Worm (Caenorhabditis elegans): ENCODE results near the gene clec-145.

clec-145 gene

DNA sequence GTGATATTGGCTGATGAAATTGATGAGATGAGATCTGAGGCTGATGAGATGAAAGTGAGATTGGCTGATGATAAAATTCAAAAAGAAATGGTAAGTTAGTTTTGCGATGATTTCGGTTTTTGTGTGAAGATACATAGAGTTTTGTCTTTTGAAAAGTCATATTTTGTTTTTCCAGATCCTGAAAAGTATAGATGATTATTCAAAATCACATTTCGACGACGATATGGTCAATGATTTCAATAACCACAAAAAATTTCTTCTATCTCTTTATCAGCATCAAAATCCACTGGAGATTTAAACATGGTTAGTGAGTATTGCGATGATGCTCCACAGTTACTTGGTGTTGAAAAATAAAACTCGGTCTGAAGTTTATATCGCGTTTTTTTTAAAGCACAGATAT, 10.5 kb upstream of the clec-145 start, which contains the start of gene csp-1:
Gene csp-1, plus strand, starts transcription at position 301 of the 400 bp plus-strand sequence.
- TF ChIP-seq nhr-237 (tag; optimal IDR thresholded peaks at IDR 0.05) (no peak), hmg-11 (tag; optimal IDR thresholded peaks at IDR 0.05) (no peak), nhr-12 (tag; optimal IDR thresholded peaks at IDR 0.05) (no peak), snpc-4 (tag; optimal IDR thresholded peaks at IDR 0.05) (no peak), ama-1 (optimal IDR thresholded peaks at IDR 0.05) (no peak), aly-2 (tag; optimal IDR thresholded peaks at IDR 0.05) (no peak), lin-39 (tag; optimal IDR thresholded peaks at IDR 0.05) (no peak), nhr-23 (tag; optimal IDR thresholded peaks at IDR 0.05) (no peak), nfya-1 (tag; optimal IDR thresholded peaks at IDR 0.05; ENCODE audit: insufficient read depth) (no peak), R02D3.7 (tag; optimal IDR thresholded peaks at IDR 0.05) (no peak), jun-1 (tag; optimal IDR thresholded peaks at IDR 0.05) (no peak), nhr-28 (tag; optimal IDR thresholded peaks at IDR 0.05) (no peak), tbx-2 (tag; optimal IDR thresholded peaks at IDR 0.05) (no peak), lsy-12 (tag; optimal IDR thresholded peaks at IDR 0.05) (no peak), daf-12 (tag; optimal IDR thresholded peaks at IDR 0.05) (no peak), ztf-11 (tag; optimal IDR thresholded peaks at IDR 0.05) (no peak), pqm-1 (tag; optimal IDR thresholded peaks at IDR 0.05) (no peak)

DNA sequence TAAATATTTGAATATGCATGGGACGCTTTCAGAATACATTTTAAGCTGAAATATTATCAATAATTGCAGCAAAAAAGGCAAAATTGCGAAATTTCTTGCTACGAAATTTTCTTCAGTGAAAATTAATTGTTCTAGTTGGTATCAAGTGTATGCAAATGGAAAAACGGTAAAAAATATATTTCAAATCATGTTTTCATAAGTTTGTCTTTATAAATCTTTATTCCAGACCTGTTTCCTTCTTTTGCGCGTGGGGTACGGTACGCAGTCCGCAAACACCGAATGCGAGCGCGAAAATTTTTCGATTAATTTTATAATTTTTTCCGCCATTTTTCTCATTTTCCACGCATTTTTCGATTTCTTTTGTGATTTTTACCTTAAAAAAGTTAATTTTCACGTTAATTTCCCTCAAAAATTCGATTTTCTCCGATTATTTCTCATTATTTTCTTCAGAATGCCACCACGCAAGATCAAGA, 6.2 kb upstream of the clec-145 start, which contains the start of the genes fbxc-23 and csc-1:
Gene fbxc-23, minus strand, starts transcription at position 51 of the 473 bp plus-strand sequence.
Gene csc-1, plus strand, starts transcription at position 451 of the 473 bp plus-strand sequence.
- no peak for TF ChIP-seq ama-1 (optimal IDR thresholded peaks at IDR 0.05)
- no peak for TF ChIP-seq mdl-1 (tag; optimal IDR thresholded peaks at IDR 0.05)
- no peak for TF ChIP-seq daf-12 (tag; optimal IDR thresholded peaks at IDR 0.05)
- no peak for TF ChIP-seq ceh-82 (tag; optimal IDR thresholded peaks at IDR 0.05)
- TF ChIP-seq ceh-9 (tag; optimal IDR thresholded peaks at IDR 0.05) = no peak
- no peak for TF ChIP-seq pqm-1 (tag; optimal IDR thresholded peaks at IDR 0.05)
- TF ChIP-seq pha-4 (tag; optimal IDR thresholded peaks at IDR 0.05) = peak; percentile 64
- TF ChIP-seq nfya-1 (tag; optimal IDR thresholded peaks at IDR 0.05; ENCODE audit: insufficient read depth) = peak; percentile 83
- TF ChIP-seq elt-2 (tag; optimal IDR thresholded peaks at IDR 0.05) = peak; percentile 11
- TF ChIP-seq nhr-11 (tag; optimal IDR thresholded peaks at IDR 0.05) = no peak
- TF ChIP-seq egl-27 (tag; optimal IDR thresholded peaks at IDR 0.05) = no peak
- no peak for TF ChIP-seq fkh-2 (tag; optimal IDR thresholded peaks at IDR 0.05)
- TF ChIP-seq nhr-28 (tag; optimal IDR thresholded peaks at IDR 0.05) = no peak
- no peak for TF ChIP-seq ceh-16 (tag; optimal IDR thresholded peaks at IDR 0.05)
- peak; percentile 58 for TF ChIP-seq snpc-4 (tag; optimal IDR thresholded peaks at IDR 0.05)
- no peak for TF ChIP-seq unc-62 (GFP tag; optimal IDR thresholded peaks at IDR 0.05)
- TF ChIP-seq hmg-11 (tag; optimal IDR thresholded peaks at IDR 0.05) = no peak
- TF ChIP-seq nhr-23 (tag; optimal IDR thresholded peaks at IDR 0.05) = peak; percentile 69
- peak; percentile 22 for TF ChIP-seq nhr-25 (tag; optimal IDR thresholded peaks at IDR 0.05)
- no peak for TF ChIP-seq nhr-43 (tag; optimal IDR thresholded peaks at IDR 0.05; ENCODE audit: poor library complexity, severe bottlenecking)
- no peak for TF ChIP-seq lsy-12 (tag; optimal IDR thresholded peaks at IDR 0.05)
- TF ChIP-seq elt-3 (tag; optimal IDR thresholded peaks at IDR 0.05) = no peak
- TF ChIP-seq fkh-10 (GFP tag; optimal IDR thresholded peaks at IDR 0.05) = no peak
- no peak for TF ChIP-seq tbx-2 (tag; optimal IDR thresholded peaks at IDR 0.05)
- TF ChIP-seq lin-15B (tag; optimal IDR thresholded peaks at IDR 0.05) = peak; percentile 61
- TF ChIP-seq jun-1 (tag; optimal IDR thresholded peaks at IDR 0.05) = no peak
- TF ChIP-seq eor-1 (tag; optimal IDR thresholded peaks at IDR 0.05) = no peak
- TF ChIP-seq ztf-11 (tag; optimal IDR thresholded peaks at IDR 0.05) = no peak
- TF ChIP-seq nhr-12 (tag; optimal IDR thresholded peaks at IDR 0.05) = no peak
- TF ChIP-seq lin-39 (tag; optimal IDR thresholded peaks at IDR 0.05) = peak; percentile 32

DNA sequence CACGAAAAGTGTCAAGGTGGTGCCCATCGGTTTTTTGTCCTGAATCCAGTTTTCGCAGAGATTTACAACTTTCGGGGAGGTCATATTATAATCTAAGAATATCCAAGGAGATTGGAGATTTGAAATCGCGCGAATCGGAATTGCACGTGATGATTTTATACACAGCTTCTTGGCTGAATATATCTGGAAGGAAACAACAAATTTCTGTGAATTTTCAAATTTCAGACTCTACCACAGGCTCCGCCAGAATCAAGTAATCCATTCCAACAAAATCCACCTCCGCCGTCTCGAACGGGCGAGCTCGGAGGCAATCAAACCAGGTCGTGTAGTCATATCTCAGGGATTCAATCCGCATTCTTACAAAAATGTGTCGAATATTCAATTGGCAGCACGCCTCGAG, 4.9 kb upstream of the clec-145 start:
- TF ChIP-seq nhr-67 (tag; optimal IDR thresholded peaks at IDR 0.05) (no peak), elt-1 (tag; optimal IDR thresholded peaks at IDR 0.05) (no peak), nhr-12 (tag; optimal IDR thresholded peaks at IDR 0.05) (no peak)

DNA sequence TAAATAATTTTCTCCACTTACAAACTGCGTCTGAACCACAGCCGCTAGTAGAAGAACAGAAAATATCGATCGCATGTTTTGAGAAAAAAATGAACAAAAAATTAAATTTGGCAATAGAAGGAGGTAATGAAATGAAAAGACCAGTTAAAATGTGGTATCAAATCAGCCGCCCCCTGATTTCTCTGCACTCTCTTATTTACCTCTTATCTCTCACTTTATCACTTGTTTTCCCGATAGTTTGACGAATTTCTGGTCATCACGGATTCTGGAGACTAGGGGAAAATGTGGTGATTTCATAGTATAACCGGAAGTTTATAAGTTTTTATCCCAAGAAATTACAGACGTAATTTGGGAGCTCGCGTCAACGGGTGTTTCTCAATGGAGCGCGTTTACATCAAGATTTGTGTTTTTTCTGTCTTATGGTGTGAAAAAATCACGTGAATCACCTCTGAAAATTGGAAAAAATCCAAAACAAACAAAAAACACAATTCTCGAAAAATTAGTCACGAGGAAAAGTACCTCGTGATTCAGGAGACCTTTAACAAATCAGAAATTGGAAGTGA, 3.4 kb upstream of the clec-145 start, which contains the start of gene clec-146:
Gene clec-146, minus strand, starts transcription at position 116 of the 563 bp plus-strand sequence.
- TF ChIP-seq nfya-1 (tag; optimal IDR thresholded peaks at IDR 0.05; ENCODE audit: insufficient read depth) (no peak), nhr-77 (tag; optimal IDR thresholded peaks at IDR 0.05) (no peak), daf-12 (tag; optimal IDR thresholded peaks at IDR 0.05) (no peak), ztf-11 (tag; optimal IDR thresholded peaks at IDR 0.05) (no peak), lin-39 (tag; optimal IDR thresholded peaks at IDR 0.05) (no peak), elt-3 (tag; optimal IDR thresholded peaks at IDR 0.05) (no peak), skn-1 (tag; optimal IDR thresholded peaks at IDR 0.05) (no peak), snpc-4 (tag; optimal IDR thresholded peaks at IDR 0.05) (no peak), aly-2 (tag; optimal IDR thresholded peaks at IDR 0.05) (no peak), pha-4 (tag; optimal IDR thresholded peaks at IDR 0.05) (no peak), pqm-1 (tag; optimal IDR thresholded peaks at IDR 0.05) (no peak), ama-1 (optimal IDR thresholded peaks at IDR 0.05) (no peak), jun-1 (tag; optimal IDR thresholded peaks at IDR 0.05) (no peak), unc-39 (tag; optimal IDR thresholded peaks at IDR 0.05) (no peak)

Measured in whole organism, L3 larva.